Fruit fly (Drosophila melanogaster) whole organism, larva: ENCODE measurements around the gene CG5177.

Source experiments
- noc ChIP-seq: fragments of 200-800 bp; sonication (Bioruptor generic); optimal IDR thresholded peaks from 3 replicates; lab custom pipeline; 2019; ENCODE audit warnings: missing biosample characterization, mild to moderate bottlenecking, missing genetic modification characterization, moderate library complexity

Gene CG5177

DNA sequence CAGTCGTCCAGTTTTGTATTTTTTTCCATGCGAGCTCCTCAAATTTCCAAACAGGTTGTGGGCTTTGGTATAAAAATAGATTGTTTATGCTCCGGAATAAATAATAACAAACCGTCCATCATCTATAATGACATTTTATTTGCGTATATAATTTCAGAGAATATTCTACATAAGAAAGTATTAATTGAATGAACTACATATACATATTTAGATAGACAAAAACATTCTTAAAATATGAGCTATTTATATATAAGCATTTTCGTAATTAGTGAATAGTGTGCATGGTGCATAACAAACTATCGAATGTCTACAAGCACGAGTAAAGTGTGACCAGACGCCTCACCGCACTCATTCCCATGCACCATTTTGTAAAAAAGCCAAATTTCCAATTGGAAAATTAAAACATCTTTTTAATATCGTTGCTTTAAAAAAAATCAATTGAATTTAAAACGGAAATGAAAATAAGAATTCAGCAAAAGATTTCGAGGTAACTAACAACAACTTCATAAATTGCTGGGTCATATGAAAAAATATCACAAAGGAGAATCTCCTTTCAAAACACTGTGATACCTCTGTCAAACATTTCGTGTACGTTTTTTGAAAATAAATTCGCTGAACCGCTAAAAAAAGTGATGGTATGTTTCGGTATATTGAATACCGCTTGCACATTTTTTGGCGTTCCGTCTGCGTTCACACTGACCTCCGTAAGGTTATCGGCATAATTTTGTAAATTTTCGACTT is 21.5 kb downstream of the CG5177 start, which contains the start of gene muc:
TSS of gene muc (plus strand) at position 541 of the 741 bp plus-strand sequence.
- TF ChIP-seq noc: no peak

DNA sequence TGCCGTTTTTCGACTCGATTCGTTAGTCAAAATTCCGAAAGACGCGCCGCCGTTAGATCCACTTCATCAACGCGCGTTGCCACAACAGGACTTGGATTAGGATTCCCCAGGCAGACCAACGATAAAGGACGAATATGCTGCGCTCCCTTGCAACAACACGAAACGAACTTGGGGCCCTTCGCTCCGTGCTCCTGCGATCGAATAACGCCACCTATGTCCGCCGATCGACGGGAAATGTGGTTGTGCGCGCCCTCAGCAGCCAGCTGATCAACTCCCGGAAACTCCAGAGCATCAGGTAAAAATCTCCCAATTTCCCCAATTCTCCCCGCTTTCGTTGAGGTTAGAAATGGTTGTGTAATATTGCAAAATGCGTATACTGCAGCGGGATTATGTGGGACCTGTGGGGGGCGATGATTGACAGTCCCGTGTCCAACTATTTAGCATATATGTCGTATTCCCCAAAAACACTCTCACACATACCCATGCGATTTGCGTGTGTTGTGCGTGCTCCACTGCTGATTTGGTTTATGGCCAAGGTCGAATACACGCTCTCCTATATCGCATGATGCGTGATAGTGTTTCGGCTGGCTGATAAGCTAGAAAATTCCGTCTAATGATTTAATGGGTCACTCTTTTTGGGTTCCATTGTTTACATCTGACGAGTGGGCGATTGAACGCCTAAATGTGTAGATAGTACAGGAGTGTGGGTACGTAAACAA is 22.2 kb downstream of the CG5177 start:
- TF ChIP-seq noc: peak; percentile 49

DNA sequence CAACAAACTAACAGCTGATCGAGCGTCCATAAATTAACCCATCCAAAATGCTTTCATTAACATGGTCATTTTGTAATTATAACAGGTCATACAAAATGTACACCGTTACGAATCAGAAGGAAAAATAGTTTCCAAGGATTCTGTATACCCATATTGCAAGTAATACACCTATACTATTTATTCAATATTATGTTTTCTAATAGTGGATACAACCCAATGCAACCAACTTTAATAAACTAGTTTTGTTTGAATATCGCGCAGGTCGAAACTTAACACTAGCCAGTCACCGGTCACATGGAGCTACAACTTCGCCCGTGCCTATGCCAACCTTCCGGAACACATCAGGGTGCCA is 22.7 kb downstream of the CG5177 start:
- no peak for TF ChIP-seq noc

DNA sequence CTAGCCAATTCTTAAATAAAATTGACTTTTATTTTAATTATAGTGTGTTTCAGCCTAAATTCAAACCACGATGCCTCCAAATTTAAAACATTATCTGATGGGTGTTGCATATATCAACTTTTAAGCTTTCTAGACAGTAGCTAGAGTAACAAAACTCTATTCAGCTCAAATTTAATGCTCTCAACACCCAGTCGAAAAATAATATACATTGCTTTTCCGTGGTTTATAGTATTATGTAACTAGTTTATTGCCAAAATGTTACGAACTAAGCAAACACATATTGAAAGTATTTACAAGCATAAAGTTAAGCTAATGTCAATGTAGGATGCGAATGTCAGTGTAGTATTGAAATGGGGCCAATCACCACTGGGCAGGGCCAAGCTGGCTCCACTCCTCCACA is 25.3 kb downstream of the CG5177 start:
- no peak for TF ChIP-seq noc

DNA sequence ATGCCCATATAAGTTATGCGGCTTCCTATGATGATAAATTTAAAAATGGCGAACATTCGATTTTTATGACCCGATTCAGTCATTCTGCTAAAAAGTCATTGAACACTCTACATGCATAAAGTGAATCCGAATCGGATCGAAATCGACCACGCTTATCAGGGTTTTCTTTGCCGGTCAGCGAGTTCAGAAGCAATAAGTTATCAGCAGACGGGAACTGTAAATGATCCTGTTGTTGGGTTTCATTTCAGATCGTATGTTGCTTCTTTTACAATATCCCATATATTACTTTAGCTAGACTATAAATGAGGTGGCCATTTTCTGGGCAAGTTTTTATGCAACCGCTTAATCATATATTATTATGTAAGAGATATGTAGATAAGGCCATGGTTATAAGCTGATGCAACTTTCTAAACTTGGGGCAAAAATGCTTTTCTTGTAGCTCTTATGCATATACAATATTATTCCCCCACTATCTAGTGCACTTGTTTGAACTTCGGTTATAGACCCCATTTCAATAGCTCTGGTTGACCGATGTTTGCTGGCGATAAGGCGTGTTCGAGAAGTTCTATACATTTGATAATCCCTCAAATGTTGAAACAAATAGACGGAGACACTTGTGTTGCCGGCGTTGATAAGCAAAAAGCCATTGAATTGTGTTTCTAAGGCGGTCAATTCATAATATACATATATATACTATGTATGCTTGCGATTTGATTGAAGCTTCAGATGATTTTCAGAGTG is 27.0 kb downstream of the CG5177 start:
- peak; percentile 42 for TF ChIP-seq noc

DNA sequence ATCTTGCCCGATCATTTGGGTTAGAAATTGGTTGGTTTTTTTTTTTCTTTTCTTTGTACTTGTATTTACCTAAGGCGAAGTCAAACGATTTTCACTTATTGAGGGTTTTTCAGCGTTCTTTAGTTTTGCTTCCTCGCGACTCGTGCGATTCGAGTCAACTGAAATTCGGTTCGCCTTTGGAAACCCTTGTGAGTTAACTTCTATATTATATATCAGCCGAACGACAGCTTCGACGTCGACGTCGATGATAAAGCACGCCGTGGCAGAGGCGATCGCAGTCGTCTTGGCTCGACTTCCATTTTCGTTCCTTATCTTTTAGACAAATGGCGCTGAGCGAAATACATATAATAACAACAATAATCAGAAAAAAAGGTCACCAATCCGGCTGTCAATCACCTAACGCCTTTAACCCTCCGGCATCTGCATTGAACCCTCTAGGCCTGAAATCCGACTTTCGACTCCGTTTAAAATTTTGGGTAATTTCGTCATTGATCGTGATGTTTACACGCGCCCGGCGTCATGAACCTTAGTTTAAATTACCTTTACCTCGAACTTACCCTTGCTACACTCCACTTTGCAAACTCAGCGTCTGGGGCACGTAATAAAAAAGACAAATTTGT is 28.4 kb downstream of the CG5177 start, which contains the start of gene CG5958:
TSS of gene CG5958 (minus strand) at position 180 of the 620 bp plus-strand sequence.
- TF ChIP-seq noc: no peak

DNA sequence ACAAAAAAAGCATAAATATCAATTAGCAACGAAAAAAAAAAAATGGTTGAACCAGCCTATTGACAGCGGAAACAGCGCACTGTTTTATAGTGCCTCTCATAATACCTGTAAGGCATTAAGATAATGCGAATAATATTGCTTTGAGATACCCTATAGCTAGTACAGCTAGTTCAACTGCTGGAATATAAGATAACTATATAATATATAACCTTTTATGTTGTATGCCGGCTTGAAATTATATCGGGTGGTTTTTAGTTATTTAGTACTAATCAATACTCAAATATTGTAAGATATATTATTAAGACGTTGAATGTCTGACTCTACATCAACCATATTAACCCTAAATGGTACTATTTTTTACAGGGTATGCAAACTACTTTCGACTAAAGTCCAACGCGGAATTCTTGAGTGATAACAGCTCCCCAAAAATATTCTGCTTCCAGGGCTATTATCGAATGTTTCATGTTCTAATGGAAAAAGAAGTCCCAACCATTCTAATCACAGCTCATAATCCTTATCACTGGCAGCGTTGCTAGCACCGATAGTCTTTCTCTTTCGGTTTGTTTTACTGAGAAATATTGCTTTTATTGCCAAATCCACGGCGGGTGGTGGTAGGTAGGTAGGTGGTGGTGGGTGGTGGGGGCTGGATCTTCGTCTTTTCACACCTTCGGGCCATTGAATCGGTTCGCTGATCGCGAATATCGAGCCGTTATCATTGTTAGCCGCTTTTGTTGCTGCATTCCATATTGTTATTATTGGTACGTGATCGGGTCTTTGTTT is 29.1 kb downstream of the CG5177 start:
- peak; percentile 98 for TF ChIP-seq noc

DNA sequence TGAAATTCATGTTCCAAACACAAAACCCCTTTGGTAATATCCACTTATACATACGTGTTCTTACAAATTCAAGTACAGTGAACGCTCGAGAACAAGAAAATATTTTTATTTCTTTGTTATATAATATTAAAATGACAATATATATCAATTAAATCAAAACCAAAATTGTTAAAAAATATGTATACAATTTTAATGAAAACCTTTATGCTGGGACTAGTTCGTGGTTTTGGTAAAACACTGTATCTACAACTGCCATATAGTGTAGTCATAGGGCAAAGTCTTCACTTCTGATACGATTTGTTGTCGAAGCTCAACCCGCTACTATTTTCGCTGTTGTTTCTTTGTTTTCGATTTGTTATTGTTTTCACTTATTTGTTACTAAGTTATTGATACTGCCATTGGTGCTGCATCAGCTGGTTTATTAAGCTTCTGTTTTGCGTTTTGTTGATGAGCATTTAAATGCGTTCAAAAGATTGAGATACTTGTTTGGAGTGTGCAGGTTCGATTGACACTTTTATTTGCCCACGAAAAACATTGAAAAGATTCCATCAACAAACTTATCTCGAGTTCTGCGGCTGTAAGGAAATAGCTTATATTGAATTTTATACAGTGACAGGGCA is 29.8 kb downstream of the CG5177 start:
- TF ChIP-seq noc: peak; percentile 68

DNA sequence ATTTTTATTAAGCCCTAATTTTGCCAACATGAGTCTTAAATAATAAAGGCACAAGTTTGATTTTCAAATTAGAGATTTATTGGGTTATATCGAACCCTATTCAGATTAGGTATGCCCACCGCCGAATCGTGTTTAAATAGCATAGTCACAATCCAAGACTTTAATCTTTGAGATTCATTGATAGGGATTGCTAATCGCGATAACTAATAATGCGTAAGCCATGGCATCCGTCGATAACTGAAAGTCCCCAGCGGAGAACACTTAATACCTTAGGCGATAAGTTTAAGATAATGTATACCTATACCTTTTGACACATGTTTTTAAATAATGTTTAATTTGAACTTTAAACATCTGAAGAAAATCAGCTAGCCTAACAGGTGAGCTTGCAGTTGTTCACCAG is 30.4 kb downstream of the CG5177 start:
- TF ChIP-seq noc: no peak

DNA sequence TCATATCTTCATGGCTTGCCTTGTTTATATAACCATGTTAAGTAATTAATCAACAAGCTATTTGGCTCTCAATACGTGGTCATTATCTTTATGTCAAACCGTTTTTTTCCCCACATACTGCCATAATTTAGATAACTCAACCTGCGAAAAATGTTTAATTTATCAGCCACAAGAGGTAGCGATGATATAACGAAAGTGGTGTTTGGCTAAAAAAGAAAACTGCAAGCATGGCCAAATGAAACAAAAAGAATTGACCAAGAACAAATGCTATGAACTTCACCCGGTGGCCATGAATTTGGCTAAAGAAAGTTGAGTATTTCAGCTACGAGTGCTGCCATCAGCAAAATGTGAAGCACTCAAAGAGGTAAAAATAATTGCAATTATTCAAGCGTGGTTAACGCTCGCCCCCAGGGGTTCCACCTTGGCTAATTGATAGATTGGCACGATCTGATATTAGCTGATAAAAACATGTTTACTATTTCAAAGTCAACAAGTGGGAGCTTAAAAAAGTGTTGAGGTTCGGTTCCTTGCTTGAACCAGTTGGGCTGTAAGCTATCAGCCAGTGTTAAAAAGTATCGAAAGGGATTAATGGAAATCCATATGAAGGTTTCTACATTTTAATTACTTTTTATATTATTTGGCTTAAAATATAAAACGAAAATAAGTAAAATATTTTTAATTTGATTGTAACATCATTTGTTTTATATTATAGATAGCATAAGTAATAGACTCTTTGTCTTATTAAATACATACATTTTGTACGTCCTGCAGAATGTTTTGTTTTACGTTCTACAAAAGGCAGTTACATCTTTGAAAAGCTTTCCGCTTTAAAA is 31.7 kb downstream of the CG5177 start:
- peak; percentile 71 for TF ChIP-seq noc

DNA sequence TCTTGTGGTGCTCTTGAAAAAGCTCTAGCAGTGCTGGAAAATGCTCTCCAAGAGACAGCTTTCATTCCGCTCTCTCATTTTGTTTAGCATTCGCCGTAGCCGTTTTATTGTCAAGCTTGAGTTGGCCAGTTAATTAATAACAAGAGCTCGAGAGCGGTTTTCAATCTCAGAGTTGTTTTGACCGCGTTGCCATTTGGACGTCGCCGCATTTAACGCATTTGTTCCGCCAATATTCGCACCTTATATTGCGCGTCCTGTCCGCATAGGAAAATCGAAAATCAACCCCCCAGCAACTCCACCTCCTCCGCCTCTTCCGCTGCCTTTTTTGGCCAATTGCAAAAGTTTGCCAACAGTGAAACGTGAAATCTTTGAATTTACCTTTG is 32.3 kb downstream of the CG5177 start, which contains the start of gene CG5973:
TSS of gene CG5973 (plus strand) at position 168 of the 383 bp plus-strand sequence.
- no peak for TF ChIP-seq noc

DNA sequence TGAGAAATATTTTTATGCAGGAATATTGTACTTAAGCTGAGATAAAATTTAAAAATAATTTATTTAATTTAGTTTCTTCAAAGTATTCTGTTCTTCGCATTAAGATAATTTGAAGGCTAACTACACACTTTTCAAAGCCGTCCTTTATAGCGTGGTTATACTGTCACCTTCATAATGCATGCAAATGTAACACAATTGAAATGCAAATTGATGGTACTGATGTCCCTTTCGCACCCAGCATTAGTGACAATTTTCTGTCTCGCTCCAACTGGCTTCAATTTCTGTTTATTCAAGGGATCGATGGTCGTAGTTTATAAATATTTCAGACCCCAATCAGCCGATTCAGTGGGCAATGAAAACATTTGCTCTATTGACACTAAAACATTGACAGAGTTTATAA is 33.5 kb downstream of the CG5177 start:
- TF ChIP-seq noc: no peak

DNA sequence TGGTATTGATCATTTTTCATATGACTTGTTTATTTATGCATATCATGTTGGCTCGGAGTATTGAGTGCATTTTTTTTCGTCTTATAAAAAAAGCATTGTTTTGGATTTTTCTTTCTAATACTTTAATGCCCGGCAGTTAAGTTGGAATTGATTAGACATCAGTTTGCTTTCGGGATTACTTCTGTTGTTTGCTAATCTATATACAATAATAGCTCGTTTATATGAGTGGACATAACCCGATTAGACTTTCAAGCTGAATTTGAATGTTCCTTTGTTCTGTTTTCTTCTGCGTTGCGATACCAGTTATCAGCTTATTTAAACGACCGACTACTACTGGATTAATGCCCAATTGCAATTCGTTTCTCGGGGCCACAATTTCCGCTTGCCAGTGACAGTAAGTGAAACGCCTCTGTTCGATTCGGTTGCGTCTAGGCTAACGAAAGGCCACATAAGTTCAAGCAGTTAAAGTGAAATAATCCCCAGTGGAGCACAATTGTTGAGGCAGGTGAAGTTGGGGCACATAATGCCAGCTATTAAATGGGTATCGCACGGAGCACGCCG is 35.5 kb downstream of the CG5177 start:
- TF ChIP-seq noc: no peak

DNA sequence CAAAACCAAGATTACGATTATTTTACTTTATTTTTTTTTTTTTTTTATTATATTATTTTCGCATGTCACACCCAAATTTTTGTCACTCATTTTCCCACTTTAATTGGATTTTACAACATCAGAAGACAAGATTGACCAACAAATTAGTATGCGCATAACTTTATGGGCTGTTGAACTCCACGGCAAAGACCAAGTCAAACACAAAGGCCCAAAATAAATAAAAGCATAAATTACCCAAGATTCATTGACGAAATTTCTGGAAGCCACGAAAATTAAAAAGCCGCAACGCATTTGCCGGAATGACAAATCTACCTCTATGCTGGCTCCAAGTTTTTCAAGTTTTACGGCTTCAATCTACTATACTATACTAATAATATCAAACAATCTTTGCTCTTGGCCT is 37.1 kb downstream of the CG5177 start:
- TF ChIP-seq noc: no peak
